Fruit fly (Drosophila melanogaster): ENCODE results near the gene CTCF.

CTCF gene

DNA sequence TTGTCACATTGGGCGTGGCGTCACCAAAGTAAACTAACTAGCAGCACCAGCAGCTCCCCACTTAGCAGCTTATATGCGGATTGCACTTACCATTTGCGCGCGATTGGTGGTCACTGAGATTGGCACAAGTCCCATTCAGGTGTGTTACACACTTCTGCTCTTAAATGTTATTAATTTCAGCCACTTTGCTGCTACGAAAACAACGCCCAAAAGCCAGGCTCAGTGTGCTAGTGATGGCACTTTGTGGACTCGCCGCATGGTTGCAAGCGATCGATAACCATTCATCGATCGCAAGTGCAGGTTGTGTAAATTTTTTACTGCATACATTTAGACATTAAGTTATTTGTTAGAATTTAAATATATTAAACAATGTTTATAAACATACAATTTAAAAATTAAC, 21.5 kb downstream of the CTCF start, which contains the start of the genes wrm1 and wrm2 (continued):
- no peak for TF ChIP-seq CG10209 (GFP tag; optimal IDR thresholded peaks at IDR 0.05)
- peak; percentile 53 for TF ChIP-seq CG2129 (GFP tag; IDR thresholded peaks at IDR 0.05; ENCODE audit: partially characterized antibody)
- TF ChIP-seq fd3F (GFP tag; optimal IDR thresholded peaks at IDR 0.05) = no peak
- TF ChIP-seq zf30C (GFP tag; optimal IDR thresholded peaks at IDR 0.05) = no peak
- TF ChIP-seq CG14441 (GFP tag; IDR thresholded peaks at IDR 0.05) = no peak
- no peak for TF ChIP-seq CG6683 (GFP tag; optimal IDR thresholded peaks at IDR 0.05)
- TF ChIP-seq CG12299 (tag; optimal IDR thresholded peaks at IDR 0.05) = no peak
- no peak for TF ChIP-seq cas (GFP tag; IDR thresholded peaks at IDR 0.05)
- TF ChIP-seq CG17361 (GFP tag; IDR thresholded peaks at IDR 0.05) = no peak
- TF ChIP-seq Dll (GFP tag; IDR thresholded peaks at IDR 0.05; ENCODE audit: partially characterized antibody) = peak; percentile 69; the same call in 3 of the 4 replicates
- no peak for TF ChIP-seq cad (GFP tag; optimal IDR thresholded peaks at IDR 0.05)
- TF ChIP-seq CG31388 (GFP tag; optimal IDR thresholded peaks at IDR 0.05) = no peak
- peak; percentile 15 for TF ChIP-seq CoRest (tag; optimal IDR thresholded peaks at IDR 0.05)
- TF ChIP-seq ham (GFP tag; IDR thresholded peaks at IDR 0.05) = no peak
- TF ChIP-seq CG2712 (tag; optimal IDR thresholded peaks at IDR 0.05) = peak; percentile 42
- TF ChIP-seq CG3281 (GFP tag; optimal IDR thresholded peaks at IDR 0.05) = no peak
- TF ChIP-seq CG2875 (GFP tag; optimal IDR thresholded peaks at IDR 0.05) = no peak
- no peak for TF ChIP-seq CG1792 (GFP tag; optimal IDR thresholded peaks at IDR 0.05)
- TF ChIP-seq D (optimal IDR thresholded peaks at IDR 0.05) = no peak
- TF ChIP-seq D (GFP tag; optimal IDR thresholded peaks at IDR 0.05) = no peak
- no peak for TF ChIP-seq CG8359 (GFP tag; optimal IDR thresholded peaks at IDR 0.05; ENCODE audit: borderline replicate concordance)
- no peak for TF ChIP-seq B-H2 (GFP tag; optimal IDR thresholded peaks at IDR 0.05)
- no peak for TF ChIP-seq peb (GFP tag; IDR thresholded peaks at IDR 0.05)
- TF ChIP-seq Dref (GFP tag; IDR thresholded peaks at IDR 0.05) = peak; percentile 84
- no peak for TF ChIP-seq Hsf (GFP tag; optimal IDR thresholded peaks at IDR 0.05)
- no peak for TF ChIP-seq CG17385 (GFP tag; optimal IDR thresholded peaks at IDR 0.05)
- TF ChIP-seq CG10979 (tag; optimal IDR thresholded peaks at IDR 0.05) = peak; percentile 7

DNA sequence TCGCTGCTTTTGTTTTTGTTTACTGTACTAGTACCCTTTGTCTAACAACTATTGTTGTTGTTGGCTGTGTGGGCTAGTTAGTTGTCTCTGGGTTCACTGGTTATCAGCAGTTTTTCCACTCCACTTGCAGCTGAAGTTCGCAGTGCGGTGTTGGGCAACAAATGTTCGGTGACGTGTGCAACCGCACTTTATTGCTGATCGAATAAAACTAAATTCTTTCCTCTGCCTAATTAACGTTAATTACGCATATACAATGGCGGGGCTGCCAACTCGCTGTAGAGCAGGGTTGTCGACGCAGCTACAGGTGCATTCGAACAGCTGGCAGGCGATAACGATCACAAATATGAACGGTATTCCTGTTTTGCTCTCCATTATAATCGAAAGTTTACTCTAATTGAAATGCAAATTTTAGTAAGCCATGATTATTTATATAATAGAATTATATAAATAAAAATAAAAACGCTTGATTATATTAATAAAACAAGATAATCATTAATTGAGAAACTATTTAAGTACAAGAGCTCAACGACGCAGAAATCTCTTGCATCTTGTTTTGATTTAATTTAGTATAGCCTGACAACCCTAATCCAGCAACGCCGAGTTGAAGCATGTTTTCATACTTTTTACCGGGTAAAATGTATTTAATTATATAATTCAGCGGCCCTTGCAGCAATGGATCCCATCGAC, 27.8 kb downstream of the CTCF start, which contains the start of the genes mrva, CG42307 and mus312:
Gene mrva, minus strand, starts transcription at position 276 of the 687 bp plus-strand sequence.
Gene CG42307, plus strand, starts transcription at position 566 of the 687 bp plus-strand sequence.
Gene mus312, plus strand, starts transcription at position 566 of the 687 bp plus-strand sequence.
- TF ChIP-seq pho (GFP tag; optimal IDR thresholded peaks at IDR 0.05) (no peak), sd (tag; optimal IDR thresholded peaks at IDR 0.05) (no peak), CG4404 (GFP tag; IDR thresholded peaks at IDR 0.05) (peak; percentile 82), Spps (tag; optimal IDR thresholded peaks at IDR 0.05) (peak; percentile 72), Deaf1 (tag; optimal IDR thresholded peaks at IDR 0.05) (no peak), twi (tag; optimal IDR thresholded peaks at IDR 0.05) (peak; percentile 91), CG13624 (GFP tag; optimal IDR thresholded peaks at IDR 0.05) (peak; percentile 89), CG1603 (tag; optimal IDR thresholded peaks at IDR 0.05) (no peak), CG7357 (GFP tag; IDR thresholded peaks at IDR 0.05) (peak; percentile 79), CG3995 (GFP tag; optimal IDR thresholded peaks at IDR 0.05) (no peak), H15 (GFP tag; IDR thresholded peaks at IDR 0.05) (peak; percentile 77), ara (GFP tag; IDR thresholded peaks at IDR 0.05) (peak; percentile 60; the same call in 1 of the 2 replicates), ap (GFP tag; IDR thresholded peaks at IDR 0.05) (peak; percentile 53; the same call in 1 of the 2 replicates), CG2129 (GFP tag; IDR thresholded peaks at IDR 0.05; ENCODE audit: partially characterized antibody) (no peak), CG8765 (GFP tag; IDR thresholded peaks at IDR 0.05) (0 out of 2 replicates have a peak, but pooled peaks have one; percentile 54), CG43689 (GFP tag; IDR thresholded peaks at IDR 0.05) (peak; percentile 60), CG18011 (GFP tag; optimal IDR thresholded peaks at IDR 0.05) (peak; percentile 57), Vsx1 (GFP tag; optimal IDR thresholded peaks at IDR 0.05) (peak; percentile 98), lilli (GFP tag; optimal IDR thresholded peaks at IDR 0.05) (peak; percentile 78), Mad (GFP tag; optimal IDR thresholded peaks at IDR 0.05) (peak; percentile 41), Trl (optimal IDR thresholded peaks at IDR 0.05) (no peak), Trl (GFP tag; optimal IDR thresholded peaks at IDR 0.05) (peak; percentile 42), mam (GFP tag; optimal IDR thresholded peaks at IDR 0.05) (peak; percentile 51), Dll (GFP tag; IDR thresholded peaks at IDR 0.05; ENCODE audit: partially characterized antibody) (peak; percentile 60; the same call in 3 of the 4 replicates), gem (tag; optimal IDR thresholded peaks at IDR 0.05) (peak; percentile 96), E2f2 (GFP tag; IDR thresholded peaks at IDR 0.05) (peak; percentile 68)
